Worm (Caenorhabditis elegans) whole organism, L2 larva: ENCODE measurements around the gene M01H9.5.

Experiments used
- F13H6.1 ChIP-seq: sonication (generic microtip); optimal IDR thresholded peaks from 2 replicates; lab custom pipeline; 2016; ENCODE audit warnings: missing genetic modification characterization, missing compliant biosample characterization
- R02D3.7 ChIP-seq: fragments of 150-350 bp; optimal IDR thresholded peaks from 2 replicates; lab custom pipeline; 2014; ENCODE audit warnings: missing biosample characterization, missing genetic modification characterization
- blmp-1 ChIP-seq: sonication (generic microtip); optimal IDR thresholded peaks from 2 replicates; lab custom pipeline; 2017; ENCODE audit warnings: missing genetic modification characterization, mild to moderate bottlenecking, missing compliant biosample characterization, antibody characterized with exemption, moderate library complexity; ENCODE audit not compliant: insufficient read depth
- ceh-82 ChIP-seq: fragments of 150-350 bp; optimal IDR thresholded peaks from 2 replicates; lab custom pipeline; 2014; ENCODE audit warnings: missing biosample characterization, missing genetic modification characterization
- lsy-2 ChIP-seq, 2 experiments: fragments of 150-350 bp in 1 of 2; sonication (generic microtip) in 1 of 2; optimal IDR thresholded peaks; 2 replicates each; lab custom pipeline; 2014 to 2017; ENCODE audit warnings: missing biosample characterization in 2 of 2, missing genetic modification characterization in 2 of 2
- snpc-4 ChIP-seq: fragments of 150-350 bp; optimal IDR thresholded peaks from 2 replicates; lab custom pipeline; 2014; ENCODE audit warnings: missing biosample characterization, missing genetic modification characterization
- zag-1 ChIP-seq: fragments of 150-350 bp; optimal IDR thresholded peaks from 2 replicates; lab custom pipeline; 2014; ENCODE audit warnings: missing biosample characterization, missing genetic modification characterization
- ztf-11 ChIP-seq: sonication (generic microtip); optimal IDR thresholded peaks from 2 replicates; lab custom pipeline; 2017; ENCODE audit warnings: missing biosample characterization, missing genetic modification characterization

DNA sequence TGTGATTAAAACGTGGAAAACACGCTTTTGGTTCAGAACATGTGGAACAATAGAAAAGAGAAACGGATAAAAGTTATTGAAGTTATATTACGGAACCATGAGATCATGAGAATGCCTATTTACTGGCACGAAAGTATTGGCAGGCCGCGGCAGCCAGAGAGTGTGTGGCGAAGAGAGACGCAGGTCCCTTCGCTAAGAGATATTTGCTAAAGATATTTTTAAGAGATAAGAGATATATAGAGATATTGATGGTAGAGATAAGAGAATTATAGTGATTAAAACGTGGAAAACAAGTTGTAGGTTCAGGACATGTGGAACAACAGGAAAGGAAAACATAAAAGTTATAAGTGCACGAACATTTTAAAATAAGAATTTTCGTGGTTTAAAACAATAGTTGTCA lies 27.5 kb upstream of the M01H9.5 start:
- TF ChIP-seq snpc-4 (tag; lab: Kevin White, UChicago) = no peak
- no peak for TF ChIP-seq blmp-1 (tag; lab: Kevin White, UChicago)
- no peak for TF ChIP-seq lsy-2 (tag; optimal IDR thresholded peaks at IDR 0.05; lab: Kevin White, UChicago)
- TF ChIP-seq ceh-82 (tag; lab: Kevin White, UChicago) = no peak
- no peak for TF ChIP-seq ztf-11 (tag; lab: Kevin White, UChicago)
- no peak for TF ChIP-seq zag-1
- no peak for TF ChIP-seq R02D3.7 (tag; lab: Kevin White, UChicago)
- TF ChIP-seq F13H6.1 (tag; lab: Kevin White, UChicago) = no peak
